Worm (Caenorhabditis elegans) whole organism, early embryonic: Measurements from ENCODE around the gene tbc-6.

ENCODE experiments used
- B0310.2 ChIP-seq: sonication (generic microtip); optimal IDR thresholded peaks from 2 replicates; lab custom pipeline; 2016; ENCODE audit warnings: mild to moderate bottlenecking, missing genetic modification characterization, missing compliant biosample characterization
- F13C5.2 ChIP-seq: sonication (generic microtip); optimal IDR thresholded peaks from 2 replicates; lab custom pipeline; 2017; ENCODE audit warnings: mild to moderate bottlenecking, missing genetic modification characterization, inconsistent platforms, missing compliant biosample characterization
- aly-1 ChIP-seq: sonication (generic microtip); optimal IDR thresholded peaks from 2 replicates; lab custom pipeline; 2016; ENCODE audit warnings: missing genetic modification characterization, missing compliant biosample characterization
- ama-1 ChIP-seq: fragments of 150-350 bp; optimal IDR thresholded peaks from 2 replicates; lab custom pipeline; 2014
- ceh-13 ChIP-seq: fragments of 200-800 bp; sonication (Bioruptor generic); optimal IDR thresholded peaks from 2 replicates; lab custom pipeline; 2018; ENCODE audit warnings: mild to moderate bottlenecking, missing genetic modification characterization, missing compliant biosample characterization
- ceh-36 ChIP-seq: sonication (generic microtip); optimal IDR thresholded peaks from 2 replicates; lab custom pipeline; 2016; ENCODE audit warnings: missing genetic modification characterization, inconsistent platforms, missing compliant biosample characterization
- ets-7 ChIP-seq: sonication (generic microtip); optimal IDR thresholded peaks from 2 replicates; lab custom pipeline; 2016; ENCODE audit warnings: missing genotype, missing genetic modification characterization, missing compliant biosample characterization
- flt-1 ChIP-seq: fragments of 200-800 bp; sonication (Bioruptor generic); IDR thresholded peaks from 2 replicates; pipeline ENCODE4 v1.3.6; 2022; ENCODE audit warnings: missing genetic modification characterization, missing compliant biosample characterization
- hmbx-1 ChIP-seq: sonication (generic microtip); optimal IDR thresholded peaks from 2 replicates; lab custom pipeline; 2016; ENCODE audit warnings: mild to moderate bottlenecking, missing genetic modification characterization, missing compliant biosample characterization
- hmg-4 ChIP-seq: fragments of 200-800 bp; sonication (Bioruptor generic); optimal IDR thresholded peaks from 2 replicates; lab custom pipeline; 2018; ENCODE audit warnings: mild to moderate bottlenecking, missing genetic modification characterization, missing compliant biosample characterization
- hnd-1 ChIP-seq: sonication (generic microtip); optimal IDR thresholded peaks from 2 replicates; lab custom pipeline; 2016; ENCODE audit warnings: missing genetic modification characterization, missing compliant biosample characterization
- pes-1 ChIP-seq: fragments of 200-800 bp; sonication (Bioruptor generic); IDR thresholded peaks from 2 replicates; pipeline ENCODE4 v1.3.6; 2022; ENCODE audit warnings: missing genetic modification reagents, missing genetic modification characterization, missing compliant biosample characterization
- scrt-1 ChIP-seq: fragments of 200-800 bp; sonication (Bioruptor generic); IDR thresholded peaks from 2 replicates; pipeline ENCODE4 v1.3.6; 2022; ENCODE audit warnings: missing genetic modification characterization, missing compliant biosample characterization
- sea-1 ChIP-seq: fragments of 200-800 bp; sonication (Bioruptor generic); conservative IDR thresholded peaks from 2 replicates; pipeline ENCODE4 v1.3.6; 2022; ENCODE audit warnings: missing genetic modification characterization, missing compliant biosample characterization
- tbx-11 ChIP-seq: fragments of 200-800 bp; sonication (Bioruptor generic); IDR thresholded peaks from 2 replicates; pipeline ENCODE4 v1.3.6; 2022; ENCODE audit warnings: missing genetic modification characterization, missing compliant biosample characterization
- tbx-37 ChIP-seq: fragments of 200-800 bp; sonication (Bioruptor generic); conservative IDR thresholded peaks from 2 replicates; pipeline ENCODE4 v1.3.6; 2022; ENCODE audit warnings: missing genetic modification reagents, missing genetic modification characterization, missing compliant biosample characterization
- tra-4 ChIP-seq: sonication (generic microtip); optimal IDR thresholded peaks from 2 replicates; lab custom pipeline; 2017; ENCODE audit warnings: missing genetic modification characterization, missing compliant biosample characterization

The tbc-6 gene

ce11 chrII:6840663-6841062 lies 7.3 kb upstream of the tbc-6 start:
- no peak for TF ChIP-seq ceh-36 (tag; lab: Kevin White, UChicago)
- TF ChIP-seq sea-1 (GFP tag; lab: Robert Waterston, UW): no peak
- TF ChIP-seq hmg-4 (GFP tag; lab: Kevin White, UChicago): no peak
- no peak for TF ChIP-seq B0310.2 (tag; lab: Kevin White, UChicago)
- no peak for TF ChIP-seq pes-1
- TF ChIP-seq aly-1 (tag; lab: Kevin White, UChicago): no peak
- TF ChIP-seq scrt-1 (GFP tag; lab: Robert Waterston, UW): no peak
- TF ChIP-seq tra-4 (tag; lab: Kevin White, UChicago): no peak

- TF ChIP-seq ama-1 (lab: Kevin White, UChicago) (no peak), tbx-11 (GFP tag; lab: Robert Waterston, UW) (no peak), F13C5.2 (tag; lab: Kevin White, UChicago) (no peak), ceh-13 (no peak), sea-1 (GFP tag; lab: Robert Waterston, UW) (no peak), ets-7 (tag; lab: Kevin White, UChicago) (no peak), tra-4 (tag; lab: Kevin White, UChicago) (no peak), aly-1 (tag; lab: Kevin White, UChicago) (no peak), ceh-36 (tag; lab: Kevin White, UChicago) (no peak), hmg-4 (GFP tag; lab: Kevin White, UChicago) (no peak), hmbx-1 (tag; lab: Kevin White, UChicago) (no peak), tbx-37 (GFP tag; lab: Robert Waterston, UW) (no peak), hnd-1 (no peak), B0310.2 (tag; lab: Kevin White, UChicago) (no peak), scrt-1 (GFP tag; lab: Robert Waterston, UW) (no peak), flt-1 (GFP tag; lab: Robert Waterston, UW) (no peak)
Observed at ce11 chrII:6841102-6841501, 6.8 kb upstream of the tbc-6 start.

- TF ChIP-seq tra-4 (tag; lab: Kevin White, UChicago) (no peak), hnd-1 (no peak), ceh-36 (tag; lab: Kevin White, UChicago) (peak; percentile 6)
Observed at ce11 chrII:6842009-6842408, 5.9 kb upstream of the tbc-6 start.

- no peak for TF ChIP-seq ama-1 (lab: Kevin White, UChicago)
- TF ChIP-seq hmg-4 (GFP tag; lab: Kevin White, UChicago): peak; percentile 14
- TF ChIP-seq ets-7 (tag; lab: Kevin White, UChicago): no peak
Observed at ce11 chrII:6842651-6843118, 5.2 kb upstream of the tbc-6 start.

- TF ChIP-seq ama-1 (lab: Kevin White, UChicago) (peak; percentile 30), B0310.2 (tag; lab: Kevin White, UChicago) (no peak)
Observed at ce11 chrII:6843211-6843610, 4.7 kb upstream of the tbc-6 start.

- TF ChIP-seq ets-7 (tag; lab: Kevin White, UChicago) (no peak), ceh-36 (tag; lab: Kevin White, UChicago) (no peak), B0310.2 (tag; lab: Kevin White, UChicago) (peak; percentile 17), sea-1 (GFP tag; lab: Robert Waterston, UW) (no peak), pes-1 (peak; percentile 56; the same call in 1 of the 2 replicates)
Observed at ce11 chrII:6843680-6844079, 4.2 kb upstream of the tbc-6 start.

ce11 chrII:6844227-6845005 lies 3.5 kb upstream of the tbc-6 start:
- TF ChIP-seq ets-7 (tag; lab: Kevin White, UChicago) (peak; percentile 71), pes-1 (no peak), ama-1 (lab: Kevin White, UChicago) (no peak), hmbx-1 (tag; lab: Kevin White, UChicago) (no peak), tbx-37 (GFP tag; lab: Robert Waterston, UW) (no peak), ceh-36 (tag; lab: Kevin White, UChicago) (peak; percentile 89)

ce11 chrII:6845006-6845459 lies 2.9 kb upstream of the tbc-6 start:
- TF ChIP-seq scrt-1 (GFP tag; lab: Robert Waterston, UW) (0 out of 2 replicates have a peak, but pooled peaks have one; percentile 8), ets-7 (tag; lab: Kevin White, UChicago) (no peak)

ce11 chrII:6846723-6847122 lies 1.2 kb upstream of the tbc-6 start:
- no peak for TF ChIP-seq tra-4 (tag; lab: Kevin White, UChicago)
- TF ChIP-seq sea-1 (GFP tag; lab: Robert Waterston, UW): 0 out of 2 replicates have a peak, but pooled peaks have one; percentile 26
- TF ChIP-seq B0310.2 (tag; lab: Kevin White, UChicago): no peak
- peak; percentile 1 for TF ChIP-seq ceh-36 (tag; lab: Kevin White, UChicago)
